Fruit fly (Drosophila melanogaster) whole organism, embryonic: ENCODE measurements around the gene CG34303.
A peak's percentile ranks its signal among the peaks of the same experiment; 100 is the strongest.

ENCODE experiments used
- Adf1 ChIP-seq: fragments of 200-800 bp; sonication (Bioruptor generic); IDR thresholded peaks from 2 replicates; pipeline ENCODE4 v1.3.6; 2022; ENCODE audit warnings: missing biosample characterization, missing genetic modification characterization
- Atf3 ChIP-seq: fragments of 200-800 bp; sonication (Bioruptor generic); optimal IDR thresholded peaks from 3 replicates; lab custom pipeline; 2016; ENCODE audit warnings: missing biosample characterization, missing genetic modification characterization
- B-H1 ChIP-seq: fragments of 200-800 bp; sonication (Bioruptor generic); IDR thresholded peaks from 3 replicates; pipeline ENCODE4 v1.3.6; 2022; ENCODE audit warnings: missing biosample characterization, missing genetic modification characterization
- BEAF-32 ChIP-seq: fragments of 200-800 bp; sonication (Bioruptor generic); optimal IDR thresholded peaks from 3 replicates; lab custom pipeline; 2017; ENCODE audit warnings: missing biosample characterization, missing genetic modification characterization, mild to moderate bottlenecking, moderate library complexity, missing genetic modification reagents
- BtbVII ChIP-seq: fragments of 200-800 bp; sonication (Bioruptor generic); optimal IDR thresholded peaks from 3 replicates; lab custom pipeline; 2017; ENCODE audit warnings: missing biosample characterization, mild to moderate bottlenecking, missing genetic modification characterization
- CG10462 ChIP-seq: fragments of 200-800 bp; sonication (Bioruptor generic); optimal IDR thresholded peaks from 2 replicates; lab custom pipeline; 2016; ENCODE audit warnings: missing biosample characterization, missing genetic modification characterization
- CG10979 ChIP-seq: fragments of 200-800 bp; sonication (Bioruptor generic); optimal IDR thresholded peaks from 2 replicates; lab custom pipeline; 2018; ENCODE audit warnings: missing biosample characterization, mild to moderate bottlenecking, missing genetic modification characterization, moderate library complexity
- CG11093 ChIP-seq: fragments of 200-800 bp; sonication (Bioruptor generic); IDR thresholded peaks from 3 replicates; pipeline ENCODE4 v1.3.6; 2022; ENCODE audit warnings: missing biosample characterization, missing genetic modification characterization
- CG11456 ChIP-seq: fragments of 200-800 bp; sonication (Bioruptor generic); IDR thresholded peaks from 3 replicates; pipeline ENCODE4 v1.3.6; 2022; ENCODE audit warnings: missing biosample characterization, missing genetic modification characterization
- CG11723 ChIP-seq: fragments of 200-800 bp; sonication (Bioruptor generic); optimal IDR thresholded peaks from 2 replicates; lab custom pipeline; 2017; ENCODE audit warnings: missing biosample characterization, mild to moderate bottlenecking, missing genetic modification characterization
- CG13287 ChIP-seq: fragments of 200-800 bp; sonication (Bioruptor generic); IDR thresholded peaks from 2 replicates; pipeline ENCODE4 v1.3.6; 2022; ENCODE audit warnings: missing biosample characterization, missing genetic modification characterization; ENCODE audit not compliant: partially characterized antibody
- CG15073 ChIP-seq: fragments of 200-800 bp; sonication (Bioruptor generic); optimal IDR thresholded peaks from 2 replicates; lab custom pipeline; 2016; ENCODE audit warnings: missing biosample characterization, missing genetic modification characterization
- CG1529 ChIP-seq: fragments of 200-800 bp; sonication (Bioruptor generic); optimal IDR thresholded peaks from 3 replicates; lab custom pipeline; 2018; ENCODE audit warnings: missing biosample characterization, missing genetic modification characterization
- CG2116 ChIP-seq: fragments of 200-800 bp; sonication (Bioruptor generic); optimal IDR thresholded peaks from 3 replicates; lab custom pipeline; 2018; ENCODE audit warnings: missing biosample characterization, mild to moderate bottlenecking, missing genetic modification characterization
- CG2678 ChIP-seq: fragments of 200-800 bp; sonication (Bioruptor generic); optimal IDR thresholded peaks from 3 replicates; lab custom pipeline; 2019; ENCODE audit warnings: missing biosample characterization, mild to moderate bottlenecking, missing genetic modification characterization, moderate library complexity
- CG31388 ChIP-seq: fragments of 200-800 bp; sonication (Bioruptor generic); optimal IDR thresholded peaks from 2 replicates; lab custom pipeline; 2016; ENCODE audit warnings: missing biosample characterization, missing genetic modification characterization
- CG3407 ChIP-seq: fragments of 200-800 bp; sonication (Bioruptor generic); optimal IDR thresholded peaks from 2 replicates; lab custom pipeline; 2018; ENCODE audit warnings: missing biosample characterization, mild to moderate bottlenecking, missing genetic modification characterization
- CG3838 ChIP-seq: fragments of 200-800 bp; sonication (Bioruptor generic); optimal IDR thresholded peaks from 3 replicates; lab custom pipeline; 2016; ENCODE audit warnings: missing biosample characterization, missing genetic modification characterization
- CG4730 ChIP-seq: fragments of 200-800 bp; sonication (Bioruptor generic); IDR thresholded peaks from 2 replicates; pipeline ENCODE4 v1.3.6; 2022; ENCODE audit warnings: missing biosample characterization, missing genetic modification characterization
- CkIIα-i1 ChIP-seq: fragments of 200-800 bp; sonication (Bioruptor generic); IDR thresholded peaks from 2 replicates; pipeline ENCODE4 v1.3.6; 2022; ENCODE audit warnings: missing biosample characterization, missing genetic modification characterization
- Dp ChIP-seq: fragments of 200-800 bp; sonication (Bioruptor generic); optimal IDR thresholded peaks from 2 replicates; lab custom pipeline; 2018; ENCODE audit warnings: missing biosample characterization, mild to moderate bottlenecking, missing genetic modification characterization, moderate library complexity
- Hey ChIP-seq: fragments of 200-800 bp; sonication (Bioruptor generic); optimal IDR thresholded peaks from 3 replicates; lab custom pipeline; 2018; ENCODE audit warnings: missing biosample characterization, mild to moderate bottlenecking, missing genetic modification characterization
- Jarid2 ChIP-seq: fragments of 200-800 bp; sonication (Bioruptor generic); optimal IDR thresholded peaks from 3 replicates; lab custom pipeline; 2017; ENCODE audit warnings: mild to moderate bottlenecking, missing biosample characterization, missing genetic modification reagents, missing genetic modification characterization
- NK7.1 ChIP-seq: fragments of 200-800 bp; sonication (Bioruptor generic); optimal IDR thresholded peaks from 3 replicates; lab custom pipeline; 2016; ENCODE audit warnings: missing biosample characterization, missing genetic modification characterization
- Sox100B ChIP-seq: fragments of 200-800 bp; sonication (Bioruptor generic); optimal IDR thresholded peaks from 3 replicates; lab custom pipeline; 2018; ENCODE audit warnings: missing biosample characterization, mild to moderate bottlenecking, missing genetic modification characterization
- Vsx1 ChIP-seq: fragments of 200-800 bp; sonication (Bioruptor generic); optimal IDR thresholded peaks from 2 replicates; lab custom pipeline; 2017; ENCODE audit warnings: missing biosample characterization, mild to moderate bottlenecking, missing genetic modification characterization, missing genetic modification reagents
- YL-1 ChIP-seq: fragments of 200-800 bp; sonication (Bioruptor generic); optimal IDR thresholded peaks from 3 replicates; lab custom pipeline; 2017; ENCODE audit warnings: missing biosample characterization, mild to moderate bottlenecking, missing genetic modification characterization
- al ChIP-seq: fragments of 200-800 bp; sonication (Bioruptor generic); IDR thresholded peaks from 2 replicates; pipeline ENCODE4 v1.3.6; 2022; ENCODE audit warnings: missing biosample characterization, missing genetic modification characterization
- amos ChIP-seq: fragments of 200-800 bp; sonication (Bioruptor generic); IDR thresholded peaks from 2 replicates; pipeline ENCODE4 v1.3.6; 2022; ENCODE audit warnings: missing biosample characterization, missing genetic modification characterization; ENCODE audit not compliant: partially characterized antibody
- ara ChIP-seq: fragments of 200-800 bp; sonication (Bioruptor generic); IDR thresholded peaks from 2 replicates; pipeline ENCODE4 v1.3.6; 2022; ENCODE audit warnings: missing biosample characterization, missing genetic modification characterization
- ase ChIP-seq: fragments of 200-800 bp; sonication (Bioruptor generic); IDR thresholded peaks from 3 replicates; pipeline ENCODE4 v1.3.6; 2022; ENCODE audit warnings: missing biosample characterization, missing genetic modification characterization
- btn ChIP-seq: fragments of 200-800 bp; sonication (Bioruptor generic); optimal IDR thresholded peaks from 2 replicates; lab custom pipeline; 2016; ENCODE audit warnings: missing biosample characterization, missing genetic modification characterization
- cad ChIP-seq: fragments of >200 bp; optimal IDR thresholded peaks from 2 replicates; lab custom pipeline; 2017; ENCODE audit warnings: missing biosample characterization, missing genetic modification characterization
- croc ChIP-seq: fragments of 200-800 bp; sonication (Bioruptor generic); conservative IDR thresholded peaks from 3 replicates; pipeline ENCODE4 v1.3.6; 2022; ENCODE audit warnings: missing biosample characterization, missing genetic modification characterization
- dati ChIP-seq: fragments of 200-800 bp; sonication (Bioruptor generic); IDR thresholded peaks from 2 replicates; pipeline ENCODE4 v1.3.6; 2022; ENCODE audit warnings: missing biosample characterization, missing genetic modification characterization
- dimm ChIP-seq: fragments of 200-800 bp; sonication (Bioruptor generic); IDR thresholded peaks from 2 replicates; pipeline ENCODE4 v1.3.6; 2022; ENCODE audit warnings: missing biosample characterization, missing genetic modification characterization
- en ChIP-seq: fragments of 200-800 bp; sonication (Bioruptor generic); optimal IDR thresholded peaks from 2 replicates; lab custom pipeline; 2016; ENCODE audit warnings: missing biosample characterization, missing genetic modification characterization
- fru ChIP-seq: fragments of >200 bp; optimal IDR thresholded peaks from 2 replicates; lab custom pipeline; 2017
- hkb ChIP-seq, 2 experiments: fragments of 200-800 bp in 1 of 2; fragments of >200 bp in 1 of 2; sonication (Bioruptor generic) in 1 of 2; IDR thresholded peaks in 1 of 2; optimal IDR thresholded peaks in 1 of 2; 2 replicates each; pipeline versions ENCODE4 v1.3.6 to Lab custom; 2017 to 2022; ENCODE audit warnings: missing biosample characterization in 1 of 2, missing genetic modification characterization in 1 of 2
- insv ChIP-seq, 2 experiments: fragments of 200-800 bp; sonication (Bioruptor generic); optimal IDR thresholded peaks; 3 replicates each; lab custom pipeline; 2016 to 2018; ENCODE audit warnings: missing biosample characterization in 2 of 2, missing genetic modification characterization in 2 of 2
- nom ChIP-seq: fragments of 200-800 bp; sonication (Bioruptor generic); optimal IDR thresholded peaks from 2 replicates; lab custom pipeline; 2017; ENCODE audit warnings: missing biosample characterization, missing genetic modification characterization, mild to moderate bottlenecking, moderate library complexity, missing genetic modification reagents
- oc ChIP-seq: fragments of 200-800 bp; sonication (Bioruptor generic); optimal IDR thresholded peaks from 2 replicates; lab custom pipeline; 2018; ENCODE audit warnings: missing biosample characterization, mild to moderate bottlenecking, missing genetic modification characterization, moderate library complexity
- run ChIP-seq: fragments of 200-800 bp; sonication (Bioruptor generic); optimal IDR thresholded peaks from 3 replicates; lab custom pipeline; 2018; ENCODE audit warnings: missing biosample characterization, mild to moderate bottlenecking, missing genetic modification characterization
- ssp ChIP-seq: fragments of 200-800 bp; sonication (Bioruptor generic); IDR thresholded peaks from 2 replicates; pipeline ENCODE4 v1.3.6; 2022; ENCODE audit warnings: missing biosample characterization, missing genetic modification characterization
- twi ChIP-seq: fragments of 200-800 bp; optimal IDR thresholded peaks from 2 replicates; lab custom pipeline; 2019; ENCODE audit warnings: missing biosample characterization, mild to moderate bottlenecking, missing genetic modification characterization, moderate library complexity
- vfl ChIP-seq: fragments of 200-800 bp; sonication (Bioruptor generic); optimal IDR thresholded peaks from 2 replicates; lab custom pipeline; 2016; ENCODE audit warnings: missing biosample characterization, missing genetic modification characterization
- wdn ChIP-seq: fragments of 200-800 bp; sonication (Bioruptor generic); IDR thresholded peaks from 2 replicates; pipeline ENCODE4 v1.3.6; 2022; ENCODE audit warnings: missing biosample characterization, missing genetic modification characterization
- yki ChIP-seq: fragments of >200 bp; optimal IDR thresholded peaks from 3 replicates; lab custom pipeline; 2018
- zfh1 ChIP-seq: fragments of 200-800 bp; sonication (Bioruptor generic); IDR thresholded peaks from 3 replicates; pipeline ENCODE4 v1.3.6; 2022; ENCODE audit warnings: missing biosample characterization, missing genetic modification characterization

CG34303 gene

DNA sequence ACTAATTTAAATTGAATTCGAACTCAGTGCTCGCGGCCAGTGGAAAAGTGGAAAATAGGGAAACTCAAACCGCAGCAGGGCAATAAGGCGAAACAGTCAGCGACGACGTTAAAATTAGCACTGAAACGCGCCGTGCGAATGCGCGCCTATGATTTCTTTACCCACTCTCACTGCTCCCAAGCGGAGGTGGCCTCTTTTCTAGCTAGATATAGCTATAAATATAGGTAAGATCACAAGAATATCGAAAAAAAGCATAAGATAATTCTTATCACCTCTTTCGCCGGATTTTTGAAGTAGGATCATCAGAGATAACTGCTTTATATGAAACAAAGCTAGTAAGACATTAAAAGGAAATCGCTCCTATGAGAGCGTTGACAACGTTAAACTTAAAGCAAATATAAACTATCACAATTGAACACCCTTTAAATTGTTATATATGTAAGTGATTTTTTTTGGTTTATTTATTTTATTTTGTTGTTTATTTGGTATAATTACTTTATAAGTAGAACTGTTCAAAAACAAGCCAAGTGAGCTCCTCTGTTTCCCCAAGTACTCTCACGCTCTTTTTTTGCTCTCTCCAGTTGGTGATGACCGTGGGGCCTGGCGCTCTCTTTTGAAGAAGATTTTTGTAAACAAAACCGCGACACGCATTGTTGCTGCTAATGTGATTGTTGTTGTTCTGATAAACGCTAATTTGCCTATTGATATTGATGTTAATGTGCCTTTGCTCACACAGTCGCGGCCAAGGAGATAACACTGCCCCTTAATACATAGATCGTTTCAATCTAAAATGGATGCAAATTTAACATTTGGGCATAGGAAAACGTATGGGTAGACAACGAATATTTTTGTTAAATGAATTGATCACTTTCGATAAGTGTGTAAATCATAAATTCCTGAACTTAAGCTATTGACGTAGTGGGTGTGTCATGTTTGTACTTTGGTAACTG is 11.8 kb downstream of the CG34303 start, which contains the start of gene tws (continued):
- TF ChIP-seq twi (no peak), wdn (GFP tag; lab: Robert Waterston, UW) (peak; percentile 58), CG2116 (no peak), oc (tag; lab: Kevin White, UChicago) (peak; percentile 3), cad (GFP tag; lab: Kevin White, UChicago) (no peak), ara (GFP tag; lab: Robert Waterston, UW) (peak; percentile 42; the same call in 1 of the 2 replicates), hkb (optimal IDR thresholded peaks at IDR 0.05; lab: Kevin White, UChicago) (no peak), hkb (GFP tag; IDR thresholded peaks at IDR 0.05; lab: Robert Waterston, UW) (peak; percentile 77), CG13287 (no peak; the same call in 1 of the 2 replicates), NK7.1 (GFP tag; lab: Kevin White, UChicago) (no peak), Sox100B (peak; percentile 55), CG4730 (GFP tag; lab: Robert Waterston, UW) (no peak), vfl (GFP tag; lab: Kevin White, UChicago) (no peak), CG15073 (GFP tag; lab: Kevin White, UChicago) (no peak), Adf1 (GFP tag; lab: Robert Waterston, UW) (peak; percentile 7; the same call in 1 of the 2 replicates), CG31388 (GFP tag; lab: Kevin White, UChicago) (no peak), CG10462 (peak; percentile 25), amos (GFP tag; lab: Robert Waterston, UW) (no peak; the same call in 1 of the 2 replicates), BEAF-32 (GFP tag; lab: Kevin White, UChicago) (no peak), fru (lab: Kevin White, UChicago) (no peak), en (GFP tag; lab: Kevin White, UChicago) (no peak), btn (GFP tag; lab: Kevin White, UChicago) (no peak), BtbVII (peak; percentile 58), dimm (no peak), CG3838 (GFP tag; lab: Kevin White, UChicago) (peak; percentile 66), Jarid2 (GFP tag; lab: Kevin White, UChicago) (peak; percentile 57), run (tag; lab: Kevin White, UChicago) (peak; percentile 57), ase (GFP tag; lab: Robert Waterston, UW) (no peak), nom (GFP tag; lab: Kevin White, UChicago) (peak; percentile 35), al (GFP tag; lab: Robert Waterston, UW) (0 out of 2 replicates have a peak, but pooled peaks have one; percentile 37), yki (lab: Kevin White, UChicago) (peak; percentile 30), croc (GFP tag; lab: Robert Waterston, UW) (no peak), Dp (no peak), ssp (GFP tag; lab: Robert Waterston, UW) (no peak), dati (GFP tag; lab: Robert Waterston, UW) (peak; percentile 50; the same call in 1 of the 2 replicates), CG11093 (no peak), CG3407 (GFP tag; lab: Kevin White, UChicago) (no peak), Hey (tag; lab: Kevin White, UChicago) (no peak), zfh1 (GFP tag; lab: Robert Waterston, UW) (peak; percentile 38; the same call in 2 of the 3 replicates), B-H1 (GFP tag; lab: Robert Waterston, UW) (no peak; the same call in 2 of the 3 replicates), CG10979 (tag; lab: Kevin White, UChicago) (peak; percentile 29), CG2678 (peak; percentile 64), CG1529 (GFP tag; lab: Kevin White, UChicago) (peak; percentile 24), Vsx1 (peak; percentile 71), CkIIα-i1 (GFP tag; lab: Robert Waterston, UW) (no peak), CG11456 (GFP tag; lab: Robert Waterston, UW) (peak; percentile 52; the same call in 1 of the 3 replicates), insv (GFP tag; optimal IDR thresholded peaks at IDR 0.05; lab: Kevin White, UChicago) (no peak), CG11723 (GFP tag; lab: Kevin White, UChicago) (peak; percentile 42), YL-1 (GFP tag; lab: Kevin White, UChicago) (no peak), Atf3 (GFP tag; lab: Kevin White, UChicago) (no peak)
